Worm (Caenorhabditis elegans): ENCODE measurements around the gene glb-28.

glb-28 gene

DNA sequence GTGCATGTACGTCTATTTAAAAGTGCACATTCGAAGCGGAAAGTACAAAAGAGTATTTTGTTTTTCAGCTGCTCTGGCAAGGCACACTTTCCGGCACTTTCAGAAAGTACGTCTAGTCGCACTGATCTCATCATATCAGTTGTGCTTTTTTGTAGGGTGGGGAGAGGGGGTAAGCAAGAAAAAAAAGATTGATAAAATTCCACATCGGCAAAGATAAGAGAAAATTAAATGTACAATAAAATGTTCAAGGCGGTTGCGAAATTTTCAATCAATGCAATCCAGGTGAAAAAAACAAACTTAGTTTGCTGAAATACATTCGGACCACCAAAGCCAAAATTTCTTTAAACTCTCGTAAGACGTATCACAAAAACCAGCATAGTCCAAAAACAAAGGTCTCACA is 40.8 kb downstream of the glb-28 start:
- TF ChIP-seq unc-120 (tag; optimal IDR thresholded peaks at IDR 0.05; ENCODE audit: poor library complexity, severe bottlenecking) (no peak), lin-13 (tag; optimal IDR thresholded peaks at IDR 0.05) (no peak)

DNA sequence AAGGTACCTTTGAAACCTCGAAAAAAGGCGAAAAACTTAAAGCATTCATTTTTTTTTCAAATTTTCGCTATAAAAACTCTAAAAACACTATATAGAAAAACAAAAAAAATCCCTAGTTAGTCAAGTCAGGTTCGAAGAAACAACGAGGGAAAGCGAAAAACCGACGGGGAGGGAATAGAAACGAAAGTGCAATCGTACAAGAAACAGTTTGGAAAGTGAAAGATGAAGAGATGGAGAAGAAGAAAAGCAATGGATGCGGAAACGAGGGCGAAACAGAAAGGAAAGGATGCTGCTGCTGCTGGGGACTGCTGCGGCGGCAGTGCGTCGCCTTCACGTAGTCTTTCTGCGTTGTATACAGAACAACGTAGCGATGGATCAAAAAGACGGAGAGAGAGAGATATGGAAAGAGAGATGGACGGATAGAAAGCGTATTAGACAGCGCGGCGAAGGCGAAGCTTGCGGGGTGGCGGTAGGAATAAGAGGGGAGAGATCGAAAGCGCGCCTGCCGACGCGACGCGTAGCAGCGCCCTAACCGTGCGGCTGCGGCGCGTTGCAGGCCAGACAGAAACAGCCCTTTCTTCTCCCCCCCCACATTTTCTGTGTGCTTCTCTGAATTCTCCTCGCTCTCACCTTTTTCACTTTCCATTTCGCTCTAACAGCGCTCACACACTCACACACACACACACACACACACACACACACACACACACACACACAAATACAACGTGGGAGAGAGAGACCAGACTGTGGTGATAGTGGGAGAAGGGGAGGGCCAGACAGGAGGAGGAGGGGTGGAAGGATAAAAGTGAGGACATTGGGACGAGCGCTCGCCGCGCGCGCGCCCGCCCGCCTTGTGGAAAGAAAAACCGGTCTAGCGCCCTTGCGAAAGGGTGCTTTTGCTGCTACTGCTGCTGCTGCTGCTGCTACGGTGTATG is 42.0 kb downstream of the glb-28 start:
- TF ChIP-seq tbx-8 (GFP tag; optimal IDR thresholded peaks at IDR 0.05) (peak; percentile 23), nhr-12 (tag; optimal IDR thresholded peaks at IDR 0.05) (peak; percentile 17), elt-1 (tag; optimal IDR thresholded peaks at IDR 0.05; ENCODE audit: borderline replicate concordance, insufficient read depth) (peak; percentile 16), flh-1 (GFP tag; optimal IDR thresholded peaks at IDR 0.05) (peak; percentile 64), elt-3 (tag; optimal IDR thresholded peaks at IDR 0.05) (no peak), M03D4.4 (tag; optimal IDR thresholded peaks at IDR 0.05) (peak; percentile 79), ces-1 (GFP tag; optimal IDR thresholded peaks at IDR 0.05) (peak; percentile 43), ztf-11 (tag; optimal IDR thresholded peaks at IDR 0.05) (peak; percentile 51), ceh-39 (tag; optimal IDR thresholded peaks at IDR 0.05) (no peak), pha-4 (tag; optimal IDR thresholded peaks at IDR 0.05) (peak; percentile 83), zip-8 (tag; optimal IDR thresholded peaks at IDR 0.05) (no peak), ham-2 (GFP tag; optimal IDR thresholded peaks at IDR 0.05) (peak; percentile 100), unc-120 (tag; optimal IDR thresholded peaks at IDR 0.05; ENCODE audit: poor library complexity, severe bottlenecking) (peak; percentile 88), lin-32 (GFP tag; optimal IDR thresholded peaks at IDR 0.05) (no peak), lsy-2 (tag; optimal IDR thresholded peaks at IDR 0.05) (peak; percentile 61), mab-5 (tag; optimal IDR thresholded peaks at IDR 0.05) (no peak), snpc-4 (tag; optimal IDR thresholded peaks at IDR 0.05) (no peak), hlh-1 (tag; optimal IDR thresholded peaks at IDR 0.05) (peak; percentile 5), ceh-43 (GFP tag; optimal IDR thresholded peaks at IDR 0.05) (peak; percentile 30), cnd-1 (tag; optimal IDR thresholded peaks at IDR 0.05) (peak; percentile 58), nhr-28 (tag; optimal IDR thresholded peaks at IDR 0.05) (no peak), sptf-1 (tag; optimal IDR thresholded peaks at IDR 0.05) (peak; percentile 81), drap-1 (GFP tag; optimal IDR thresholded peaks at IDR 0.05) (peak; percentile 77), unc-62 (GFP tag; optimal IDR thresholded peaks at IDR 0.05) (peak; percentile 52), nhr-237 (tag; optimal IDR thresholded peaks at IDR 0.05) (peak; percentile 95), sem-2 (GFP tag; optimal IDR thresholded peaks at IDR 0.05) (peak; percentile 60), blmp-1 (tag; optimal IDR thresholded peaks at IDR 0.05) (peak; percentile 91), ceh-83 (GFP tag; optimal IDR thresholded peaks at IDR 0.05) (peak; percentile 10), unc-39 (tag; optimal IDR thresholded peaks at IDR 0.05) (no peak), lin-13 (tag; optimal IDR thresholded peaks at IDR 0.05) (peak; percentile 27), bed-3 (GFP tag; optimal IDR thresholded peaks at IDR 0.05) (peak; percentile 46), mls-2 (tag; optimal IDR thresholded peaks at IDR 0.05) (peak; percentile 79), mep-1 (tag; optimal IDR thresholded peaks at IDR 0.05) (peak; percentile 48), nhr-76 (tag; optimal IDR thresholded peaks at IDR 0.05) (peak; percentile 59), nhr-2 (tag; optimal IDR thresholded peaks at IDR 0.05) (no peak)

ce11 chrX:15274079-15274478 is 43.0 kb downstream of the glb-28 start:
- TF ChIP-seq ztf-11 (tag; optimal IDR thresholded peaks at IDR 0.05) (no peak), elt-1 (tag; optimal IDR thresholded peaks at IDR 0.05; ENCODE audit: borderline replicate concordance, insufficient read depth) (no peak), snpc-4 (tag; optimal IDR thresholded peaks at IDR 0.05) (no peak), ceh-83 (GFP tag; optimal IDR thresholded peaks at IDR 0.05) (no peak), elt-3 (tag; optimal IDR thresholded peaks at IDR 0.05) (no peak), tbx-8 (GFP tag; optimal IDR thresholded peaks at IDR 0.05) (no peak), unc-120 (tag; optimal IDR thresholded peaks at IDR 0.05; ENCODE audit: poor library complexity, severe bottlenecking) (peak; percentile 5), ham-2 (GFP tag; optimal IDR thresholded peaks at IDR 0.05) (peak; percentile 31), ceh-43 (GFP tag; optimal IDR thresholded peaks at IDR 0.05) (no peak), sem-2 (GFP tag; optimal IDR thresholded peaks at IDR 0.05) (peak; percentile 15), M03D4.4 (tag; optimal IDR thresholded peaks at IDR 0.05) (no peak), drap-1 (GFP tag; optimal IDR thresholded peaks at IDR 0.05) (peak; percentile 5), nhr-76 (tag; optimal IDR thresholded peaks at IDR 0.05) (no peak), bed-3 (GFP tag; optimal IDR thresholded peaks at IDR 0.05) (no peak), hlh-1 (tag; optimal IDR thresholded peaks at IDR 0.05) (no peak), nhr-28 (tag; optimal IDR thresholded peaks at IDR 0.05) (no peak), mab-5 (tag; optimal IDR thresholded peaks at IDR 0.05) (no peak), ceh-39 (tag; optimal IDR thresholded peaks at IDR 0.05) (no peak), nhr-12 (tag; optimal IDR thresholded peaks at IDR 0.05) (no peak), lsy-2 (tag; optimal IDR thresholded peaks at IDR 0.05) (no peak), mls-2 (tag; optimal IDR thresholded peaks at IDR 0.05) (no peak), unc-39 (tag; optimal IDR thresholded peaks at IDR 0.05) (no peak), ces-1 (GFP tag; optimal IDR thresholded peaks at IDR 0.05) (no peak), lin-13 (tag; optimal IDR thresholded peaks at IDR 0.05) (no peak), mep-1 (tag; optimal IDR thresholded peaks at IDR 0.05) (no peak), pha-4 (tag; optimal IDR thresholded peaks at IDR 0.05) (no peak), blmp-1 (tag; optimal IDR thresholded peaks at IDR 0.05) (peak; percentile 17), nhr-237 (tag; optimal IDR thresholded peaks at IDR 0.05) (peak; percentile 27), cnd-1 (tag; optimal IDR thresholded peaks at IDR 0.05) (no peak)
